Fruit fly (Drosophila melanogaster) whole organism, wandering third instar larva: ENCODE measurements around the gene CG9682.

ENCODE experiments used
- CrebA ChIP-seq: fragments of 200-800 bp; sonication (Bioruptor generic); optimal IDR thresholded peaks from 2 replicates; lab custom pipeline; 2016; ENCODE audit warnings: missing biosample characterization, mild to moderate bottlenecking, missing genetic modification characterization, borderline replicate concordance
- Dfd ChIP-seq: fragments of >200 bp; optimal IDR thresholded peaks from 2 replicates; lab custom pipeline; 2017; ENCODE audit warnings: missing biosample characterization, missing genetic modification characterization
- HLH106 ChIP-seq: fragments of 200-800 bp; optimal IDR thresholded peaks from 3 replicates; lab custom pipeline; 2019; ENCODE audit warnings: missing biosample characterization, mild to moderate bottlenecking, missing genetic modification characterization, moderate library complexity
- Hr78 ChIP-seq: fragments of >200 bp; optimal IDR thresholded peaks from 2 replicates; lab custom pipeline; 2017; ENCODE audit warnings: missing biosample characterization, missing genetic modification characterization
- N ChIP-seq: fragments of >200 bp; optimal IDR thresholded peaks from 2 replicates; lab custom pipeline; 2018; ENCODE audit warnings: missing biosample characterization, missing external identifiers, missing genetic modification characterization
- Rel ChIP-seq, 2 experiments: fragments of 200-800 bp; sonication (Bioruptor generic) in 1 of 2; optimal IDR thresholded peaks; 2 replicates in 1 of 2; 3 replicates in 1 of 2; lab custom pipeline; 2016 to 2019; ENCODE audit warnings: mild to moderate bottlenecking in 2 of 2, missing biosample characterization in 2 of 2, missing genetic modification characterization in 2 of 2, moderate library complexity in 1 of 2
- br ChIP-seq: fragments of 200-800 bp; sonication (Bioruptor generic); optimal IDR thresholded peaks from 2 replicates; lab custom pipeline; 2016; ENCODE audit warnings: missing biosample characterization, missing genetic modification characterization
- dl ChIP-seq, 2 experiments: fragments of 175-275, 200-275 bp in 1 of 2; fragments of 200-275 bp in 1 of 2; sonication (Bioruptor generic); optimal IDR thresholded peaks; lab custom pipeline; 2018; ENCODE audit warnings: mild to moderate bottlenecking in 2 of 2, missing biosample characterization in 2 of 2, missing genetic modification characterization in 2 of 2, moderate library complexity in 2 of 2; ENCODE audit not compliant: partially characterized antibody in 2 of 2, insufficient read depth in 1 of 2
- jim ChIP-seq: fragments of 175-275, 200-325 bp; sonication (Bioruptor generic); optimal IDR thresholded peaks from 2 replicates; lab custom pipeline; 2016; ENCODE audit warnings: missing biosample characterization, mild to moderate bottlenecking, missing genetic modification characterization
- lola ChIP-seq: fragments of >200 bp; optimal IDR thresholded peaks from 2 replicates; lab custom pipeline; 2017; ENCODE audit warnings: missing biosample characterization, missing genetic modification characterization
- pan ChIP-seq: fragments of >200 bp; optimal IDR thresholded peaks from 2 replicates; lab custom pipeline; 2017
- psq ChIP-seq: fragments of 200-800 bp; sonication (Bioruptor generic); optimal IDR thresholded peaks from 3 replicates; lab custom pipeline; 2017; ENCODE audit warnings: missing biosample characterization, mild to moderate bottlenecking, missing genetic modification characterization, moderate library complexity
- sv ChIP-seq: fragments of 200-800 bp; sonication (Bioruptor generic); optimal IDR thresholded peaks from 3 replicates; lab custom pipeline; 2016; ENCODE audit warnings: missing biosample characterization, missing genetic modification characterization

DNA sequence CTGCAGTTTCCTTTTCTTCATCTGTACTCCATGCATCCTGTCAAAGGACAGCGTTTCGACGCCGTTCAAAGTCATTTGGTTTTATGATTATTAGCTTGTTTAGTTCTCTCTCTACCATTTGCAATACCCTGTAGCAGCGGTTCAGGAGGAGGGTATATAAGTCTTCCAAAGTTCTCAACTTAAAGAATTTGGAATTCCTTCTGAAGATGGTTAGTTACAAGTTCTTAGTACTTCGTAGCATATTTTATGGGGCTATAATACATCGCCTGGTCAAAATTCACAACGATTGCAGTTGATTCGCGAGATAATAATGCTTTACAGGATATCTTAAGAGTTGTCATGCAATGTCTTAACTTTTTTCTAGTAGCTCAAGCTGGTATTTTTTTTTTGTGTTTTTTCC, 35.6 kb downstream of the CG9682 start:
- TF ChIP-seq Dfd (no peak), pan (lab: Kevin White, UChicago) (no peak), Hr78 (GFP tag; lab: Kevin White, UChicago) (no peak), lola (GFP tag; lab: Kevin White, UChicago) (no peak), Rel (GFP tag; optimal IDR thresholded peaks at IDR 0.05; lab: Kevin White, UChicago) (no peak), Rel (tag; optimal IDR thresholded peaks at IDR 0.05; lab: Kevin White, UChicago) (no peak), br (GFP tag; lab: Kevin White, UChicago) (no peak), psq (GFP tag; lab: Kevin White, UChicago) (no peak), N (GFP tag; lab: Kevin White, UChicago) (no peak), dl (GFP tag; optimal IDR thresholded peaks at IDR 0.05; lab: Kevin White, UChicago; ENCODE audit: insufficient read depth in 1 of 2, partially characterized antibody in 2 of 2) (no peak), jim (GFP tag; lab: Kevin White, UChicago) (no peak), sv (GFP tag; lab: Kevin White, UChicago) (no peak), HLH106 (tag; lab: Kevin White, UChicago) (no peak), CrebA (GFP tag; lab: Kevin White, UChicago) (no peak)
